Worm (Caenorhabditis elegans) whole organism, early embryonic: ENCODE measurements around the gene cmtr-2.

Source experiments
- pes-1 ChIP-seq: fragments of 200-800 bp; sonication (Bioruptor generic); IDR thresholded peaks from 2 replicates; pipeline ENCODE4 v1.3.6; 2022; ENCODE audit warnings: missing genetic modification reagents, missing genetic modification characterization, missing compliant biosample characterization
- tbx-37 ChIP-seq: fragments of 200-800 bp; sonication (Bioruptor generic); conservative IDR thresholded peaks from 2 replicates; pipeline ENCODE4 v1.3.6; 2022; ENCODE audit warnings: missing genetic modification reagents, missing genetic modification characterization, missing compliant biosample characterization

ce11 chrIII:6661660-6662059, 46.4 kb downstream of the cmtr-2 start:
- TF ChIP-seq tbx-37 (GFP tag; lab: Robert Waterston, UW), result peak; percentile 75
- peak; percentile 84 for TF ChIP-seq pes-1 (GFP tag; lab: Robert Waterston, UW)
